Worm (Caenorhabditis elegans) whole organism, midembryonic: ENCODE results near the gene lips-8.

Experiments
- med-1 ChIP-seq: sonication (generic microtip); optimal IDR thresholded peaks from 2 replicates; lab custom pipeline; 2017; ENCODE audit warnings: missing genetic modification characterization, mild to moderate bottlenecking, missing compliant biosample characterization, antibody characterized with exemption, missing genetic modification reagents; ENCODE audit not compliant: insufficient read depth
- ztf-23 ChIP-seq: fragments of 200-800 bp; sonication (Bioruptor generic); IDR thresholded peaks from 2 replicates; pipeline ENCODE4 v1.3.6; 2022; ENCODE audit warnings: missing genetic modification reagents, missing genetic modification characterization, missing compliant biosample characterization

DNA sequence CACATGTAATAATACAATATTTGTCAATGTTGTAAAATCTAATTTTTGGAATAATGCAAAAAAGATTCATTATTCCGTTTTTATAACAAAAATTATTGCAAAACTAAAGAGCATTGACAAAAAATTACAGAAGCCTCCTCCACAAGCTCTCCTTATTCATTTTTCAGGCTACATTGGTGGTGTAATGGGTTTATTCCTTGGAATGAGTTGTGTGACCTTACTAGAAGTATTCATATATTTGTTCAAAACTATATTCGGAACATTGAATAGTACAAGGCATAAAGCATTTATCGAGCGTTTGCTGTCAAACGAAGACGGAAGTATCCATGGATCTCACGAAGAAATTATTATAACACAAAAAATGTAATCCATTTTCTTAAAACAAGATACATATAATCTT, 46.4 kb upstream of the lips-8 start:
- no peak for TF ChIP-seq med-1 (GFP tag; lab: Kevin White, UChicago)
- TF ChIP-seq ztf-23 (GFP tag; lab: Robert Waterston, UW) = no peak
